Fruit fly (Drosophila melanogaster) whole organism, embryonic: ENCODE results near the gene CG33767.
"Not testable (repeated sequence)": the region's sequence is repeated elsewhere in the genome, so short reads cannot be mapped to it uniquely, and the experiment has no call there.

Experiments
- B-H2 ChIP-seq: fragments of 200-800 bp; sonication (Bioruptor generic); optimal IDR thresholded peaks from 2 replicates; lab custom pipeline; 2018; ENCODE audit warnings: missing biosample characterization, mild to moderate bottlenecking, missing genetic modification characterization
- CG10979 ChIP-seq: fragments of 200-800 bp; sonication (Bioruptor generic); optimal IDR thresholded peaks from 2 replicates; lab custom pipeline; 2018; ENCODE audit warnings: missing biosample characterization, mild to moderate bottlenecking, missing genetic modification characterization, moderate library complexity
- CG11456 ChIP-seq: fragments of 200-800 bp; sonication (Bioruptor generic); IDR thresholded peaks from 3 replicates; pipeline ENCODE4 v1.3.6; 2022; ENCODE audit warnings: missing biosample characterization, missing genetic modification characterization
- CG5245 ChIP-seq: fragments of 200-800 bp; sonication (Bioruptor generic); optimal IDR thresholded peaks from 3 replicates; lab custom pipeline; 2016; ENCODE audit warnings: missing biosample characterization, missing genetic modification characterization
- CG6654 ChIP-seq: fragments of 200-800 bp; sonication (Bioruptor generic); optimal IDR thresholded peaks from 2 replicates; lab custom pipeline; 2017; ENCODE audit warnings: missing biosample characterization, mild to moderate bottlenecking, missing genetic modification characterization
- CG8478 ChIP-seq: fragments of >200 bp; optimal IDR thresholded peaks from 2 replicates; lab custom pipeline; 2018
- Taf1 ChIP-seq: fragments of 200-800 bp; sonication (Bioruptor generic); IDR thresholded peaks from 2 replicates; pipeline ENCODE4 v1.3.6; 2022; ENCODE audit warnings: missing biosample characterization, missing genetic modification characterization
- Usf ChIP-seq: fragments of 200-800 bp; sonication (Bioruptor generic); optimal IDR thresholded peaks from 2 replicates; lab custom pipeline; 2017; ENCODE audit warnings: missing genotype, missing biosample characterization, missing genetic modification characterization
- al ChIP-seq: fragments of 200-800 bp; sonication (Bioruptor generic); IDR thresholded peaks from 2 replicates; pipeline ENCODE4 v1.3.6; 2022; ENCODE audit warnings: missing biosample characterization, missing genetic modification characterization
- chif ChIP-seq, 2 experiments: fragments of 200-800 bp; sonication (Bioruptor generic); optimal IDR thresholded peaks; 3 replicates each; lab custom pipeline; 2016; ENCODE audit warnings: missing biosample characterization in 2 of 2, missing genetic modification characterization in 2 of 2

- TF ChIP-seq chif (GFP tag; optimal IDR thresholded peaks at IDR 0.05; lab: Kevin White, UChicago); al; CG10979; CG11456 (GFP tag; lab: Robert Waterston, UW); CG8478; Usf (GFP tag; lab: Kevin White, UChicago); CG6654 (GFP tag; lab: Kevin White, UChicago); Taf1; B-H2 (GFP tag; lab: Kevin White, UChicago); CG5245: not testable (repeated sequence)
These were observed 46.3 kb downstream of the CG33767 start, which contains the start of gene CG14454 for dm6 chr3L:22692428-22692827.
